Fruit fly (Drosophila melanogaster): ENCODE data around the gene CG1647.

Gene CG1647

dm6 chr3R:28819555-28820305, at the start of gene CG1647, which contains the start of gene CG1523 (continued):
- TF ChIP-seq CG9876 (GFP tag; optimal IDR thresholded peaks at IDR 0.05) = peak; percentile 26
- peak; percentile 43 for TF ChIP-seq Max (GFP tag; optimal IDR thresholded peaks at IDR 0.05)
- no peak; the same call in 1 of the 2 replicates for TF ChIP-seq Atf6 (GFP tag; IDR thresholded peaks at IDR 0.05)
- no peak for TF ChIP-seq CG15479 (GFP tag; optimal IDR thresholded peaks at IDR 0.05)
- peak in 1 of 2 experiments; percentile 51 for TF ChIP-seq Hr51 (GFP tag; optimal IDR thresholded peaks at IDR 0.05)
- TF ChIP-seq Rx (GFP tag; IDR thresholded peaks at IDR 0.05) = 0 out of 2 replicates have a peak, but pooled peaks have one; percentile 28
- no peak for TF ChIP-seq tap (tag; optimal IDR thresholded peaks at IDR 0.05)
- no peak for TF ChIP-seq CG15269 (tag; optimal IDR thresholded peaks at IDR 0.05)
- TF ChIP-seq CG7786 (GFP tag; optimal IDR thresholded peaks at IDR 0.05) = peak; percentile 48
- no peak for TF ChIP-seq CG9797 (GFP tag; optimal IDR thresholded peaks at IDR 0.05)
- no peak for TF ChIP-seq gcm (GFP tag; optimal IDR thresholded peaks at IDR 0.05)
- TF ChIP-seq CG10462 (GFP tag; optimal IDR thresholded peaks at IDR 0.05) = peak; percentile 19
- TF ChIP-seq row (GFP tag; IDR thresholded peaks at IDR 0.05) = peak; percentile 82
- peak; percentile 57 for TF ChIP-seq CG9932 (GFP tag; IDR thresholded peaks at IDR 0.05)
- no peak for TF ChIP-seq jigr1 (GFP tag; IDR thresholded peaks at IDR 0.05)
- TF ChIP-seq amos (GFP tag; IDR thresholded peaks at IDR 0.05; ENCODE audit: partially characterized antibody) = peak; percentile 55
- peak; percentile 14 for TF ChIP-seq HmgD (GFP tag; optimal IDR thresholded peaks at IDR 0.05)
- peak; percentile 49; the same call in 1 of the 3 replicates for TF ChIP-seq Dbx (GFP tag; IDR thresholded peaks at IDR 0.05)
- TF ChIP-seq Blimp-1 (GFP tag; optimal IDR thresholded peaks at IDR 0.05) = no peak
- TF ChIP-seq slp2 (GFP tag; optimal IDR thresholded peaks at IDR 0.05) = peak; percentile 5
- no peak for TF ChIP-seq CG11504 (tag; optimal IDR thresholded peaks at IDR 0.05)
- TF ChIP-seq CG18619 (GFP tag; optimal IDR thresholded peaks at IDR 0.05) = no peak
- no peak for TF ChIP-seq dm (GFP tag; optimal IDR thresholded peaks at IDR 0.05)
- peak; percentile 8; the same call in 1 of the 3 replicates for TF ChIP-seq zen2 (GFP tag; IDR thresholded peaks at IDR 0.05; ENCODE audit: partially characterized antibody)
- peak; percentile 76 for TF ChIP-seq grau (tag; optimal IDR thresholded peaks at IDR 0.05)
- no peak for TF ChIP-seq Adf1 (GFP tag; IDR thresholded peaks at IDR 0.05)
- TF ChIP-seq unpg (GFP tag; optimal IDR thresholded peaks at IDR 0.05) = peak; percentile 66
- TF ChIP-seq CG43689 (GFP tag; IDR thresholded peaks at IDR 0.05) = no peak
- TF ChIP-seq maf-S (GFP tag; optimal IDR thresholded peaks at IDR 0.05) = peak; percentile 61
- TF ChIP-seq hkb (optimal IDR thresholded peaks at IDR 0.05) = no peak
- 0 out of 2 replicates have a peak, but pooled peaks have one; percentile 40 for TF ChIP-seq hkb (GFP tag; IDR thresholded peaks at IDR 0.05)
- TF ChIP-seq CG4328 (GFP tag; optimal IDR thresholded peaks at IDR 0.05) = no peak
- TF ChIP-seq Sox102F (GFP tag; optimal IDR thresholded peaks at IDR 0.05) = no peak
- peak; percentile 64 for TF ChIP-seq sug (tag; optimal IDR thresholded peaks at IDR 0.05)
- no peak for TF ChIP-seq CG12219 (GFP tag; optimal IDR thresholded peaks at IDR 0.05)
- peak; percentile 38 for TF ChIP-seq wek (GFP tag; optimal IDR thresholded peaks at IDR 0.05)
- peak; percentile 60 for TF ChIP-seq shn (GFP tag; optimal IDR thresholded peaks at IDR 0.05)
- TF ChIP-seq CG5245 (GFP tag; optimal IDR thresholded peaks at IDR 0.05) = peak; percentile 0
- no peak for TF ChIP-seq grn (GFP tag; optimal IDR thresholded peaks at IDR 0.05)
- TF ChIP-seq CG18599 (GFP tag; optimal IDR thresholded peaks at IDR 0.05) = no peak
- peak; percentile 47 for TF ChIP-seq her (GFP tag; optimal IDR thresholded peaks at IDR 0.05)
- TF ChIP-seq Six4 (GFP tag; optimal IDR thresholded peaks at IDR 0.05) = peak; percentile 52
- TF ChIP-seq ash1 (GFP tag; optimal IDR thresholded peaks at IDR 0.05) = no peak
- TF ChIP-seq sens-2 (GFP tag; IDR thresholded peaks at IDR 0.05) = no peak
- TF ChIP-seq CG4282 (GFP tag; optimal IDR thresholded peaks at IDR 0.05) = no peak
- no peak for TF ChIP-seq prd (optimal IDR thresholded peaks at IDR 0.05)
- peak; percentile 68 for TF ChIP-seq prd (GFP tag; IDR thresholded peaks at IDR 0.05)
- no peak for TF ChIP-seq trh (GFP tag; optimal IDR thresholded peaks at IDR 0.05)
- no peak for TF ChIP-seq CG6683 (GFP tag; optimal IDR thresholded peaks at IDR 0.05)
- TF ChIP-seq CG13624 (GFP tag; optimal IDR thresholded peaks at IDR 0.05) = peak; percentile 45
